Worm (Caenorhabditis elegans): ENCODE data around the gene nspb-1.

DNA sequence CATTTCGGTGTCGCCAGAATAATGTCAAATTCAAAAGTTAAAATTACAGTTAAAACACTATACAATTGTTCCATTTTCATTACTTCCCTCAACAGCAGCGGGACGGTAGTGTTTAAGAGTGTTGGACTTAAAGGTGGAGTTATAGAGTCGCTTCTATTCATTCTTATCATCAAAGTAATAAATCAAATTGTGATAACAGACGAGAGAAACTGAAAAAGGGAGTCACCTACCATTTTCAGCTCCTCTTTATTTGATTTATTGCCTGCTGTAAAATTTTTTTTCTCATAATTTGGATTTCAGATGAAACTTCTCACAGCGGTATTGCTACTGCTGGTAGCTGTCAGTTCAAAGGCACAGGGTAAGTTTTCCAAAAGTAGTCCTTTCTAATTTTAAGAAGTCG is 49.0 kb upstream of the nspb-1 start, which contains the start of gene C01B10.6:
- TF ChIP-seq tbx-11 (GFP tag; IDR thresholded peaks at IDR 0.05) (no peak), aly-1 (tag; optimal IDR thresholded peaks at IDR 0.05) (no peak), ama-1 (optimal IDR thresholded peaks at IDR 0.05) (no peak), tra-4 (tag; optimal IDR thresholded peaks at IDR 0.05) (no peak), scrt-1 (GFP tag; IDR thresholded peaks at IDR 0.05) (no peak), ceh-36 (tag; optimal IDR thresholded peaks at IDR 0.05) (no peak)

Measured in whole organism, early embryonic.